Worm (Caenorhabditis elegans) whole organism, L2 larva: Measurements from ENCODE around the gene rev-3.

ENCODE experiments used
- C34F6.9 ChIP-seq: fragments of 150-350 bp; optimal IDR thresholded peaks from 2 replicates; lab custom pipeline; 2014; ENCODE audit warnings: missing biosample characterization, missing genetic modification characterization
- lsy-2 ChIP-seq, 2 experiments: fragments of 150-350 bp in 1 of 2; sonication (generic microtip) in 1 of 2; optimal IDR thresholded peaks; 2 replicates each; lab custom pipeline; 2014 to 2017; ENCODE audit warnings: missing biosample characterization in 2 of 2, missing genetic modification characterization in 2 of 2
- mdl-1 ChIP-seq, 2 experiments: fragments of 150-350 bp in 1 of 2; sonication (generic microtip) in 1 of 2; optimal IDR thresholded peaks; 2 replicates each; lab custom pipeline; 2017; ENCODE audit warnings: missing biosample characterization in 2 of 2, missing genetic modification characterization in 2 of 2
- nhr-11 ChIP-seq: fragments of 150-350 bp; optimal IDR thresholded peaks from 2 replicates; lab custom pipeline; 2014; ENCODE audit warnings: missing biosample characterization, missing genetic modification characterization
- nhr-77 ChIP-seq: fragments of 150-350 bp; optimal IDR thresholded peaks from 2 replicates; lab custom pipeline; 2014; ENCODE audit warnings: missing biosample characterization, missing genetic modification characterization

DNA sequence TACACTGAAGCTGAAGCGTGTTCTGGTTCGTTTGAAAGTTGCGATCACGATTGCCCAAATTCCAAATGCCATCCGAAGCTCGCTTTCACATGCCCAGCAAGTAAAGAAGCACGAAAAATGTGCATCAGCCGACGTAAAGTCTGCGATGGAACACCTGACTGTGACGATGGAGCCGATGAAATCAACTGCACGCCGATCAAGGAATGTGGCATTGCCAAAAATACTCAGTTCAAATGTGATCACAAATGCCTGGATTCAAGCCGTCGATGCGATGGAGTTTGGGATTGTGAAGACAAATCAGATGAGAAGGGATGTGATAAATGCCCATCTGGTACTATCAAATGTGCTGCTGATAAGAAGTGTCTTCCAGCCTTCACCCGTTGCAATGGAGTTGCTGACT is 61.1 kb downstream of the rev-3 start:
- no peak for TF ChIP-seq C34F6.9 (tag; lab: Kevin White, UChicago)
- no peak for TF ChIP-seq nhr-77
- TF ChIP-seq nhr-11 (tag; lab: Kevin White, UChicago), result no peak
- no peak for TF ChIP-seq lsy-2 (tag; optimal IDR thresholded peaks at IDR 0.05; lab: Kevin White, UChicago)
- TF ChIP-seq mdl-1 (tag; optimal IDR thresholded peaks at IDR 0.05; lab: Kevin White, UChicago), result no peak
